Worm (Caenorhabditis elegans) whole organism, L4/young adult: ENCODE results near the gene Y51A2B.8.

Experiments used
- dao-5 ChIP-seq: sonication (generic microtip); optimal IDR thresholded peaks from 2 replicates; lab custom pipeline; 2016; ENCODE audit warnings: missing genotype, missing genetic modification characterization, moderate library complexity, missing compliant biosample characterization
- him-1 ChIP-seq: sonication (generic microtip); optimal IDR thresholded peaks from 2 replicates; lab custom pipeline; 2016; ENCODE audit warnings: missing genotype, missing genetic modification reagents, missing genetic modification characterization, missing compliant biosample characterization

- TF ChIP-seq him-1 (tag; lab: Kevin White, UChicago) (no peak), dao-5 (tag; lab: Kevin White, UChicago) (no peak)
Observed at ce11 chrV:18412887-18413286, 34.0 kb downstream of the Y51A2B.8 start, which contains the start of gene ZK262.2.
